Worm (Caenorhabditis elegans) whole organism, mixed stage, embryonic: ENCODE results near the gene F45E1.2.

Source experiments
- M03D4.4 ChIP-seq: sonication (generic microtip); optimal IDR thresholded peaks from 2 replicates; lab custom pipeline; 2017; ENCODE audit warnings: mild to moderate bottlenecking, missing genetic modification characterization, missing compliant biosample characterization
- bed-3 ChIP-seq: fragments of 200-800 bp; sonication (Bioruptor generic); optimal IDR thresholded peaks from 3 replicates; lab custom pipeline; 2018; ENCODE audit warnings: mild to moderate bottlenecking, missing genetic modification characterization, moderate library complexity, missing compliant biosample characterization
- blmp-1 ChIP-seq: fragments of 150-350 bp; optimal IDR thresholded peaks from 2 replicates; lab custom pipeline; 2014; ENCODE audit warnings: missing biosample characterization, missing genetic modification characterization
- ceh-39 ChIP-seq: fragments of 150-350 bp; optimal IDR thresholded peaks from 2 replicates; lab custom pipeline; 2014; ENCODE audit warnings: missing biosample characterization, missing genetic modification characterization
- ceh-43 ChIP-seq: fragments of 200-800 bp; sonication (Bioruptor generic); optimal IDR thresholded peaks from 2 replicates; lab custom pipeline; 2018; ENCODE audit warnings: mild to moderate bottlenecking, missing genetic modification characterization, moderate library complexity, missing compliant biosample characterization
- ceh-83 ChIP-seq: fragments of 200-800 bp; sonication (Bioruptor generic); optimal IDR thresholded peaks from 2 replicates; lab custom pipeline; 2018; ENCODE audit warnings: mild to moderate bottlenecking, missing genetic modification characterization, missing compliant biosample characterization
- ces-1 ChIP-seq: fragments of 150-350 bp; optimal IDR thresholded peaks from 2 replicates; lab custom pipeline; 2014; ENCODE audit warnings: missing biosample characterization, missing genetic modification reagents, missing genetic modification characterization
- cnd-1 ChIP-seq: fragments of 200-800 bp; sonication (Bioruptor generic); optimal IDR thresholded peaks from 2 replicates; lab custom pipeline; 2018; ENCODE audit warnings: mild to moderate bottlenecking, missing genetic modification characterization, missing compliant biosample characterization
- drap-1 ChIP-seq: fragments of 200-800 bp; sonication (Bioruptor generic); optimal IDR thresholded peaks from 3 replicates; lab custom pipeline; 2018; ENCODE audit warnings: mild to moderate bottlenecking, missing genetic modification characterization, missing compliant biosample characterization
- elt-1 ChIP-seq: sonication (generic microtip); optimal IDR thresholded peaks from 2 replicates; lab custom pipeline; 2017; ENCODE audit warnings: missing genetic modification characterization, mild to moderate bottlenecking, missing compliant biosample characterization, antibody characterized with exemption, moderate library complexity, borderline replicate concordance; ENCODE audit not compliant: insufficient read depth
- elt-3 ChIP-seq: fragments of 150-350 bp; optimal IDR thresholded peaks from 2 replicates; lab custom pipeline; 2014; ENCODE audit warnings: missing biosample characterization, missing genetic modification characterization
- flh-1 ChIP-seq: fragments of 200-800 bp; sonication (Bioruptor generic); optimal IDR thresholded peaks from 2 replicates; lab custom pipeline; 2018; ENCODE audit warnings: mild to moderate bottlenecking, missing genetic modification characterization, moderate library complexity, missing compliant biosample characterization
- ham-2 ChIP-seq: fragments of 200-800 bp; sonication (Bioruptor generic); optimal IDR thresholded peaks from 2 replicates; lab custom pipeline; 2018; ENCODE audit warnings: mild to moderate bottlenecking, missing genetic modification characterization, missing compliant biosample characterization
- hlh-1 ChIP-seq: fragments of 150-350 bp; optimal IDR thresholded peaks from 2 replicates; lab custom pipeline; 2014; ENCODE audit warnings: missing biosample characterization, missing genetic modification reagents, missing genetic modification characterization
- lin-13 ChIP-seq: fragments of 150-350 bp; optimal IDR thresholded peaks from 2 replicates; lab custom pipeline; 2014; ENCODE audit warnings: missing biosample characterization, missing genetic modification characterization
- lin-32 ChIP-seq: fragments of 200-800 bp; sonication (Bioruptor generic); optimal IDR thresholded peaks from 2 replicates; lab custom pipeline; 2018; ENCODE audit warnings: mild to moderate bottlenecking, missing genetic modification characterization, missing compliant biosample characterization
- lsy-2 ChIP-seq: fragments of 150-350 bp; optimal IDR thresholded peaks from 2 replicates; lab custom pipeline; 2014; ENCODE audit warnings: missing biosample characterization, missing genetic modification characterization
- mab-5 ChIP-seq: fragments of 150-350 bp; optimal IDR thresholded peaks from 2 replicates; lab custom pipeline; 2014; ENCODE audit warnings: missing biosample characterization, missing genetic modification characterization
- mep-1 ChIP-seq: fragments of 150-350 bp; optimal IDR thresholded peaks from 2 replicates; lab custom pipeline; 2017; ENCODE audit warnings: missing biosample characterization, missing genetic modification reagents, missing genetic modification characterization, inconsistent platforms
- mls-2 ChIP-seq: sonication (generic microtip); optimal IDR thresholded peaks from 2 replicates; lab custom pipeline; 2016; ENCODE audit warnings: mild to moderate bottlenecking, missing genetic modification characterization, moderate library complexity, missing compliant biosample characterization
- nhr-12 ChIP-seq: fragments of 150-350 bp; optimal IDR thresholded peaks from 2 replicates; lab custom pipeline; 2014; ENCODE audit warnings: missing biosample characterization, missing genetic modification characterization
- nhr-2 ChIP-seq: fragments of 150-350 bp; optimal IDR thresholded peaks from 2 replicates; lab custom pipeline; 2014; ENCODE audit warnings: missing biosample characterization, missing genetic modification characterization
- nhr-237 ChIP-seq: fragments of 150-350 bp; optimal IDR thresholded peaks from 2 replicates; lab custom pipeline; 2014; ENCODE audit warnings: missing biosample characterization, missing genetic modification characterization
- nhr-28 ChIP-seq: fragments of 150-350 bp; optimal IDR thresholded peaks from 2 replicates; lab custom pipeline; 2014; ENCODE audit warnings: missing biosample characterization, missing genetic modification characterization
- nhr-76 ChIP-seq: sonication (generic microtip); optimal IDR thresholded peaks from 2 replicates; lab custom pipeline; 2017; ENCODE audit warnings: missing biosample characterization, missing genetic modification characterization
- pha-4 ChIP-seq: fragments of 150-350 bp; optimal IDR thresholded peaks from 2 replicates; lab custom pipeline; 2018; ENCODE audit warnings: missing biosample characterization, missing genetic modification reagents, missing genetic modification characterization
- sem-2 ChIP-seq: fragments of 200-800 bp; sonication (Bioruptor generic); optimal IDR thresholded peaks from 2 replicates; lab custom pipeline; 2018; ENCODE audit warnings: mild to moderate bottlenecking, missing genetic modification characterization, missing compliant biosample characterization
- snpc-4 ChIP-seq: fragments of 150-350 bp; optimal IDR thresholded peaks from 2 replicates; lab custom pipeline; 2014; ENCODE audit warnings: missing biosample characterization, missing genetic modification characterization
- sptf-1 ChIP-seq: sonication (generic microtip); optimal IDR thresholded peaks from 2 replicates; lab custom pipeline; 2017; ENCODE audit warnings: mild to moderate bottlenecking, missing genetic modification characterization, moderate library complexity, missing compliant biosample characterization
- tbx-8 ChIP-seq: fragments of 200-800 bp; sonication (Bioruptor generic); optimal IDR thresholded peaks from 2 replicates; lab custom pipeline; 2018; ENCODE audit warnings: mild to moderate bottlenecking, missing genetic modification characterization, moderate library complexity, missing compliant biosample characterization
- unc-120 ChIP-seq: sonication (generic microtip); optimal IDR thresholded peaks from 2 replicates; lab custom pipeline; 2017; ENCODE audit warnings: missing genetic modification characterization, missing compliant biosample characterization; ENCODE audit not compliant: poor library complexity, severe bottlenecking
- unc-39 ChIP-seq: fragments of 150-350 bp; optimal IDR thresholded peaks from 2 replicates; lab custom pipeline; 2014; ENCODE audit warnings: missing biosample characterization, missing genetic modification characterization
- unc-62 ChIP-seq: fragments of 150-350 bp; optimal IDR thresholded peaks from 2 replicates; lab custom pipeline; 2014; ENCODE audit warnings: missing biosample characterization, missing genetic modification reagents, missing genetic modification characterization
- zip-8 ChIP-seq: fragments of 150-350 bp; optimal IDR thresholded peaks from 2 replicates; lab custom pipeline; 2014; ENCODE audit warnings: missing biosample characterization, missing genetic modification characterization
- ztf-11 ChIP-seq: fragments of 150-350 bp; optimal IDR thresholded peaks from 2 replicates; lab custom pipeline; 2014; ENCODE audit warnings: missing biosample characterization, missing genetic modification characterization

Gene F45E1.2

ce11 chrX:8019665-8020064 lies 16.1 kb downstream of the F45E1.2 start (continued):
- TF ChIP-seq unc-39 = no peak

ce11 chrX:8021609-8022008 lies 18.1 kb downstream of the F45E1.2 start:
- TF ChIP-seq unc-120 (tag; lab: Kevin White, UChicago) (peak; percentile 9), sptf-1 (tag; lab: Kevin White, UChicago) (peak; percentile 24), pha-4 (no peak)

ce11 chrX:8022728-8023127 lies 19.2 kb downstream of the F45E1.2 start:
- no peak for TF ChIP-seq drap-1 (GFP tag; lab: Kevin White, UChicago)
- TF ChIP-seq tbx-8 = no peak
- TF ChIP-seq nhr-237 (tag; lab: Kevin White, UChicago) = no peak
- no peak for TF ChIP-seq ceh-43
- TF ChIP-seq flh-1 (GFP tag; lab: Kevin White, UChicago) = no peak
- no peak for TF ChIP-seq lin-13 (tag; lab: Kevin White, UChicago)
- no peak for TF ChIP-seq nhr-2 (tag; lab: Kevin White, UChicago)
- no peak for TF ChIP-seq mab-5
- no peak for TF ChIP-seq nhr-12 (tag; lab: Kevin White, UChicago)
- TF ChIP-seq unc-62 (GFP tag; lab: Kevin White, UChicago) = no peak
- no peak for TF ChIP-seq unc-39
- no peak for TF ChIP-seq cnd-1 (tag; lab: Kevin White, UChicago)
- TF ChIP-seq sem-2 = no peak
- TF ChIP-seq ceh-39 = no peak
- no peak for TF ChIP-seq elt-3 (tag; lab: Kevin White, UChicago)
- TF ChIP-seq lin-32 (GFP tag; lab: Kevin White, UChicago) = no peak
- TF ChIP-seq nhr-76 (tag; lab: Kevin White, UChicago) = no peak
- no peak for TF ChIP-seq pha-4
- TF ChIP-seq lsy-2 (tag; lab: Kevin White, UChicago) = no peak
- TF ChIP-seq, all 35 proteins: peak for 0

DNA sequence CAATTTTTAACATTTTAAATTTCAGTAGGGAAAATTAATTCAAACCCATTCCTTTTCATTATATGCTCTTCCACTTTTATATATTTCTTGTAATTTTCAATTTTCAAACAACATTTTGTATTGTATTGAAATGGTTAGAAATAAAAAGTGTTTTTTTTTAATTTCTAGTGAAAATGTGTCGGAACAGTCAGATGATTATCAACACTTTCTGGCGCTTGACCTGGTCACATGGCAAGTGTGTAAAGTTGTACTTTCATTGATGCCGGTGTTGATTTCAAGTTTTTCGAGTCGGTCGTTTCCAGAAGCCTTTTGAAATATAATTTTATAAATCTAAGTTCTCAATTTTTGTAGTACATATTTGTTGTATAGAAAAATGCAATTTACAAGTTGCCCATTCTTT lies 23.2 kb downstream of the F45E1.2 start:
- TF ChIP-seq lin-32 (GFP tag; lab: Kevin White, UChicago) (no peak), ham-2 (GFP tag; lab: Kevin White, UChicago) (no peak), unc-62 (GFP tag; lab: Kevin White, UChicago) (no peak), pha-4 (no peak), flh-1 (GFP tag; lab: Kevin White, UChicago) (no peak), hlh-1 (no peak), sptf-1 (tag; lab: Kevin White, UChicago) (no peak)

DNA sequence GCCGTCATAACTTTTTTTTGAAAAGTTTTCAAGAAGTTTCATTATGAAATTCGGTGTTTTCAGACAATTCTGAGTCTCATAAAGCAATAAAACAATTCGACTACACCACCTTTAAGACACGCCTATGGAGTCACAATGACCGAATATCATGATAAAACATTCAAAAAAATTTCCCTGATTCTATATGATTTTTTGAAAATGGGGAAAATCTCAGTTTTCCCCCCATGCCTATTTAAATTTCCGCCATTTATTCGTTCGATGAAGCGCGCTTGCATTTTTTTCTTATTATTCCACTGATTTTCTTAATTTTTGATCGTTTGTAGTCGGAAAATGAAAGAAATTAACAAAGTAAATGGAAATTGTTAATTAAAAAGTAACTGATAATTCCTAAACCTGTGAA lies 24.0 kb downstream of the F45E1.2 start:
- TF ChIP-seq ztf-11 (tag; lab: Kevin White, UChicago) (no peak), unc-62 (GFP tag; lab: Kevin White, UChicago) (no peak), mep-1 (tag; lab: Kevin White, UChicago) (no peak), ham-2 (GFP tag; lab: Kevin White, UChicago) (no peak), mls-2 (tag; lab: Kevin White, UChicago) (no peak), pha-4 (no peak), ceh-43 (no peak), drap-1 (GFP tag; lab: Kevin White, UChicago) (no peak), bed-3 (GFP tag; lab: Kevin White, UChicago) (no peak), lin-13 (tag; lab: Kevin White, UChicago) (no peak), flh-1 (GFP tag; lab: Kevin White, UChicago) (no peak), ceh-39 (no peak), nhr-12 (tag; lab: Kevin White, UChicago) (no peak), zip-8 (tag; lab: Kevin White, UChicago) (no peak), mab-5 (no peak), nhr-76 (tag; lab: Kevin White, UChicago) (no peak), sem-2 (no peak), M03D4.4 (tag; lab: Kevin White, UChicago) (no peak), snpc-4 (tag; lab: Kevin White, UChicago) (no peak)

DNA sequence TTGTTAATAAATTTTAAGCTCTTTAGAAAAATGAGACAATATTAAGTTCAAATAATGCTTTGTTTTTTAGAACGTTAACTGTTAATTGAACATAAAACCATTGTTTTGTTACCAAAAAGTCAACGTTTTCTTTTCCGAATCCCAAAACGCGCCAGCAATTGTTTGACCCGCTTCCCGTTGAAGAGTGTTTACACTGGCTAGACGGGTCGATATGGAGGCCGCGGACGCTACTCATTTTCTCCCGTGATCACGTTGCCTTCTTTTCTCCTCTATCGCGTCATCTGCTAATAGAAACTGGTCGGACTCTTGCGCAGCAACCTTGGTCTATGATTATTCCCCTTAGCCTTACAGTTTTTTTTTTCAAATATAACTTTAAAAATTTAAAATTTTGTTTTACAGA lies 25.5 kb downstream of the F45E1.2 start, which contains the start of gene C34D10.1:
TSS of gene C34D10.1 (plus strand) at position 400 of the 400 bp plus-strand sequence.
- no peak for TF ChIP-seq bed-3 (GFP tag; lab: Kevin White, UChicago)
- TF ChIP-seq cnd-1 (tag; lab: Kevin White, UChicago) = no peak
- TF ChIP-seq lin-13 (tag; lab: Kevin White, UChicago) = peak; percentile 43
- TF ChIP-seq drap-1 (GFP tag; lab: Kevin White, UChicago) = no peak
- peak; percentile 5 for TF ChIP-seq mls-2 (tag; lab: Kevin White, UChicago)
- TF ChIP-seq ham-2 (GFP tag; lab: Kevin White, UChicago) = peak; percentile 44
- TF ChIP-seq flh-1 (GFP tag; lab: Kevin White, UChicago) = no peak
- TF ChIP-seq hlh-1 = peak; percentile 38
- peak; percentile 13 for TF ChIP-seq lsy-2 (tag; lab: Kevin White, UChicago)
- no peak for TF ChIP-seq elt-1 (tag; lab: Kevin White, UChicago)
- TF ChIP-seq nhr-28 = no peak
- TF ChIP-seq nhr-12 (tag; lab: Kevin White, UChicago) = no peak
- no peak for TF ChIP-seq elt-3 (tag; lab: Kevin White, UChicago)
- no peak for TF ChIP-seq ceh-83 (GFP tag; lab: Kevin White, UChicago)
- TF ChIP-seq zip-8 (tag; lab: Kevin White, UChicago) = no peak
- TF ChIP-seq nhr-76 (tag; lab: Kevin White, UChicago) = no peak
- no peak for TF ChIP-seq ces-1 (GFP tag; lab: Kevin White, UChicago)
- peak; percentile 80 for TF ChIP-seq pha-4
- TF ChIP-seq ceh-43 = no peak
- peak; percentile 28 for TF ChIP-seq sptf-1 (tag; lab: Kevin White, UChicago)
- TF ChIP-seq ztf-11 (tag; lab: Kevin White, UChicago) = no peak
- peak; percentile 47 for TF ChIP-seq unc-120 (tag; lab: Kevin White, UChicago)
- no peak for TF ChIP-seq sem-2
- no peak for TF ChIP-seq mab-5
- TF ChIP-seq nhr-2 (tag; lab: Kevin White, UChicago) = no peak
- TF ChIP-seq ceh-39 = no peak
- TF ChIP-seq unc-62 (GFP tag; lab: Kevin White, UChicago) = no peak
- no peak for TF ChIP-seq M03D4.4 (tag; lab: Kevin White, UChicago)
- no peak for TF ChIP-seq blmp-1 (tag; lab: Kevin White, UChicago)
- no peak for TF ChIP-seq unc-39
- no peak for TF ChIP-seq tbx-8
